Worm (Caenorhabditis elegans) whole organism, L3 larva: ENCODE results near the gene F54A3.6.

ENCODE experiments used
- R02D3.7 ChIP-seq: fragments of 150-350 bp; optimal IDR thresholded peaks from 2 replicates; lab custom pipeline; 2014; ENCODE audit warnings: missing biosample characterization, missing genetic modification characterization
- ZK546.5 ChIP-seq: sonication (generic microtip); optimal IDR thresholded peaks from 2 replicates; lab custom pipeline; 2017; ENCODE audit warnings: missing biosample characterization, missing genetic modification characterization
- aly-2 ChIP-seq: fragments of 150-350 bp; optimal IDR thresholded peaks from 2 replicates; lab custom pipeline; 2014; ENCODE audit warnings: missing biosample characterization, missing genetic modification characterization
- ama-1 ChIP-seq: fragments of 150-350 bp; optimal IDR thresholded peaks from 2 replicates; lab custom pipeline; 2018
- ceh-16 ChIP-seq: sonication (generic microtip); optimal IDR thresholded peaks from 2 replicates; lab custom pipeline; 2017; ENCODE audit warnings: missing biosample characterization, missing genetic modification characterization
- ceh-28 ChIP-seq: fragments of 150-350 bp; optimal IDR thresholded peaks from 2 replicates; lab custom pipeline; 2014; ENCODE audit warnings: missing biosample characterization, missing genetic modification reagents, missing genetic modification characterization
- ceh-82 ChIP-seq: fragments of 150-350 bp; optimal IDR thresholded peaks from 2 replicates; lab custom pipeline; 2014; ENCODE audit warnings: missing biosample characterization, missing genetic modification characterization
- ceh-9 ChIP-seq: sonication (generic microtip); optimal IDR thresholded peaks from 2 replicates; lab custom pipeline; 2018; ENCODE audit warnings: missing biosample characterization, missing genetic modification characterization
- egl-27 ChIP-seq: sonication (generic microtip); optimal IDR thresholded peaks from 4 replicates; lab custom pipeline; 2017; ENCODE audit warnings: missing biosample characterization, missing genetic modification reagents, missing genetic modification characterization
- egl-5 ChIP-seq: fragments of 150-350 bp; optimal IDR thresholded peaks from 2 replicates; lab custom pipeline; 2017; ENCODE audit warnings: missing biosample characterization, missing genetic modification reagents, missing genetic modification characterization, inconsistent platforms
- elt-2 ChIP-seq: sonication (generic microtip); optimal IDR thresholded peaks from 2 replicates; lab custom pipeline; 2016; ENCODE audit warnings: missing genetic modification reagents, mild to moderate bottlenecking, missing genetic modification characterization, missing compliant biosample characterization
- elt-3 ChIP-seq, 3 experiments: fragments of 150-350 bp in 1 of 3; sonication (generic microtip) in 2 of 3; optimal IDR thresholded peaks; 2 replicates in 2 of 3; 4 replicates in 1 of 3; lab custom pipeline; 2014 to 2017; ENCODE audit warnings: missing biosample characterization in 3 of 3, missing genetic modification characterization in 3 of 3
- fkh-10 ChIP-seq: sonication (generic microtip); optimal IDR thresholded peaks from 2 replicates; lab custom pipeline; 2017; ENCODE audit warnings: missing biosample characterization, missing genetic modification reagents, missing genetic modification characterization
- fkh-2 ChIP-seq: fragments of 150-350 bp; optimal IDR thresholded peaks from 2 replicates; lab custom pipeline; 2014; ENCODE audit warnings: missing biosample characterization, missing genetic modification reagents, missing genetic modification characterization
- fos-1 ChIP-seq: fragments of 150-350 bp; optimal IDR thresholded peaks from 2 replicates; lab custom pipeline; 2014; ENCODE audit warnings: missing biosample characterization, missing genetic modification characterization
- hmg-11 ChIP-seq: sonication (generic microtip); optimal IDR thresholded peaks from 2 replicates; lab custom pipeline; 2016; ENCODE audit warnings: missing genetic modification characterization, missing compliant biosample characterization
- jun-1 ChIP-seq: fragments of 150-350 bp; optimal IDR thresholded peaks from 2 replicates; lab custom pipeline; 2014; ENCODE audit warnings: missing biosample characterization, missing genetic modification reagents, missing genetic modification characterization
- lin-15B ChIP-seq: fragments of 150-350 bp; optimal IDR thresholded peaks from 2 replicates; lab custom pipeline; 2014; ENCODE audit warnings: missing biosample characterization, missing genetic modification characterization
- lin-39 ChIP-seq: fragments of 150-350 bp; optimal IDR thresholded peaks from 2 replicates; lab custom pipeline; 2018; ENCODE audit warnings: missing biosample characterization, missing genetic modification reagents, missing genetic modification characterization
- lsy-12 ChIP-seq: sonication (generic microtip); optimal IDR thresholded peaks from 2 replicates; lab custom pipeline; 2016; ENCODE audit warnings: mild to moderate bottlenecking, missing genetic modification characterization, missing compliant biosample characterization
- mdl-1 ChIP-seq: fragments of 150-350 bp; optimal IDR thresholded peaks from 2 replicates; lab custom pipeline; 2014; ENCODE audit warnings: missing biosample characterization, missing genetic modification characterization
- mml-1 ChIP-seq: fragments of 150-350 bp; sonication (generic microtip); optimal IDR thresholded peaks from 3 replicates; lab custom pipeline; 2014; ENCODE audit warnings: missing biosample characterization, missing genetic modification characterization
- nhr-11 ChIP-seq: fragments of 150-350 bp; optimal IDR thresholded peaks from 2 replicates; lab custom pipeline; 2014; ENCODE audit warnings: missing biosample characterization, missing genetic modification characterization
- nhr-12 ChIP-seq: fragments of 150-350 bp; optimal IDR thresholded peaks from 2 replicates; lab custom pipeline; 2014; ENCODE audit warnings: missing biosample characterization, missing genetic modification characterization
- nhr-23 ChIP-seq: fragments of 150-350 bp; optimal IDR thresholded peaks from 2 replicates; lab custom pipeline; 2014; ENCODE audit warnings: missing biosample characterization, missing genetic modification reagents, missing genetic modification characterization
- nhr-237 ChIP-seq: fragments of 150-350 bp; optimal IDR thresholded peaks from 2 replicates; lab custom pipeline; 2014; ENCODE audit warnings: missing biosample characterization, missing genetic modification characterization
- nhr-25 ChIP-seq: sonication (generic microtip); optimal IDR thresholded peaks from 2 replicates; lab custom pipeline; 2017; ENCODE audit warnings: missing biosample characterization, missing genetic modification characterization
- nhr-28 ChIP-seq: fragments of 150-350 bp; optimal IDR thresholded peaks from 2 replicates; lab custom pipeline; 2014; ENCODE audit warnings: missing biosample characterization, missing genetic modification characterization
- nhr-67 ChIP-seq: fragments of 150-350 bp; optimal IDR thresholded peaks from 2 replicates; lab custom pipeline; 2014; ENCODE audit warnings: missing biosample characterization, missing genetic modification characterization
- nhr-77 ChIP-seq: fragments of 150-350 bp; optimal IDR thresholded peaks from 2 replicates; lab custom pipeline; 2014; ENCODE audit warnings: missing biosample characterization, missing genetic modification characterization
- pha-4 ChIP-seq: fragments of 150-350 bp; optimal IDR thresholded peaks from 2 replicates; lab custom pipeline; 2014; ENCODE audit warnings: missing biosample characterization, missing genetic modification reagents, missing genetic modification characterization
- pqm-1 ChIP-seq: fragments of 150-350 bp; optimal IDR thresholded peaks from 2 replicates; lab custom pipeline; 2017; ENCODE audit warnings: missing biosample characterization, missing genetic modification characterization, inconsistent platforms
- sea-2 ChIP-seq: fragments of 150-350 bp; sonication (generic microtip); optimal IDR thresholded peaks from 4 replicates; lab custom pipeline; 2014; ENCODE audit warnings: missing biosample characterization, missing genetic modification reagents, missing genetic modification characterization
- skn-1 ChIP-seq: fragments of 150-350 bp; optimal IDR thresholded peaks from 2 replicates; lab custom pipeline; 2014; ENCODE audit warnings: missing biosample characterization, missing genetic modification characterization
- snpc-4 ChIP-seq: fragments of 150-350 bp; optimal IDR thresholded peaks from 2 replicates; lab custom pipeline; 2014; ENCODE audit warnings: missing biosample characterization, missing genetic modification characterization
- unc-39 ChIP-seq: sonication (generic microtip); optimal IDR thresholded peaks from 4 replicates; lab custom pipeline; 2017; ENCODE audit warnings: missing biosample characterization, missing genetic modification characterization
- unc-62 ChIP-seq: fragments of 150-350 bp; sonication (generic microtip); optimal IDR thresholded peaks from 4 replicates; lab custom pipeline; 2014; ENCODE audit warnings: missing biosample characterization, missing genetic modification reagents, missing genetic modification characterization
- zag-1 ChIP-seq: fragments of 150-350 bp; optimal IDR thresholded peaks from 2 replicates; lab custom pipeline; 2014; ENCODE audit warnings: missing biosample characterization, missing genetic modification characterization
- ztf-4 ChIP-seq: fragments of 150-350 bp; optimal IDR thresholded peaks from 2 replicates; lab custom pipeline; 2014; ENCODE audit warnings: missing biosample characterization, missing genetic modification characterization

The F54A3.6 gene

ce11 chrII:2253676-2254075 is 21.4 kb upstream of the F54A3.6 start:
- TF ChIP-seq nhr-23 (no peak), unc-62 (no peak), elt-3 (tag; optimal IDR thresholded peaks at IDR 0.05; lab: Kevin White, UChicago) (no peak), nhr-237 (tag; lab: Kevin White, UChicago) (no peak), fkh-10 (GFP tag; lab: Kevin White, UChicago) (no peak), pha-4 (tag; lab: Kevin White, UChicago) (no peak), ZK546.5 (tag; lab: Kevin White, UChicago) (no peak), lin-15B (tag; lab: Kevin White, UChicago) (no peak), nhr-28 (tag; lab: Kevin White, UChicago) (no peak), nhr-67 (no peak), sea-2 (no peak), fkh-2 (tag; lab: Kevin White, UChicago) (no peak), pqm-1 (tag; lab: Kevin White, UChicago) (no peak), nhr-11 (no peak)
- TF ChIP-seq, all 47 proteins: peak for 0

ce11 chrII:2251617-2252016 is 19.3 kb upstream of the F54A3.6 start:
- TF ChIP-seq hmg-11, result no peak
- no peak for TF ChIP-seq egl-27 (tag; lab: Kevin White, UChicago)
- no peak for TF ChIP-seq nhr-237 (tag; lab: Kevin White, UChicago)
- no peak for TF ChIP-seq ceh-28 (tag; lab: Kevin White, UChicago)
- TF ChIP-seq zag-1, result no peak
- TF ChIP-seq ceh-16 (tag; lab: Kevin White, UChicago), result no peak
- no peak for TF ChIP-seq lsy-12 (tag; lab: Kevin White, UChicago)
- no peak for TF ChIP-seq snpc-4 (tag; lab: Kevin White, UChicago)
- no peak for TF ChIP-seq fkh-2 (tag; lab: Kevin White, UChicago)
- no peak for TF ChIP-seq ZK546.5 (tag; lab: Kevin White, UChicago)
- TF ChIP-seq ztf-4 (tag; lab: Kevin White, UChicago), result no peak
- no peak for TF ChIP-seq aly-2 (tag; lab: Kevin White, UChicago)
- no peak for TF ChIP-seq nhr-25 (tag; lab: Kevin White, UChicago)

ce11 chrII:2243342-2243741 is 11.1 kb upstream of the F54A3.6 start, which contains the start of gene F54A3.2:
Gene F54A3.2 (plus strand): TSS chrII:2243642.
- TF ChIP-seq nhr-237 (tag; lab: Kevin White, UChicago) (no peak), fkh-2 (tag; lab: Kevin White, UChicago) (no peak), fos-1 (no peak), pqm-1 (tag; lab: Kevin White, UChicago) (no peak), lsy-12 (tag; lab: Kevin White, UChicago) (no peak), nhr-12 (tag; lab: Kevin White, UChicago) (no peak), pha-4 (tag; lab: Kevin White, UChicago) (no peak)
- TF ChIP-seq, all 47 proteins: peak for 0

- TF ChIP-seq ceh-28 (tag; lab: Kevin White, UChicago) (peak; percentile 75), unc-39 (tag; lab: Kevin White, UChicago) (no peak)
Observed at ce11 chrII:2236352-2236751, 4.1 kb upstream of the F54A3.6 start.

ce11 chrII:2233240-2233639 is 970 bp upstream of the F54A3.6 start, which contains the start of gene cct-3:
Gene cct-3 (plus strand): TSS chrII:2233540.
- TF ChIP-seq egl-5, result no peak
- no peak for TF ChIP-seq elt-2 (tag; lab: Kevin White, UChicago)
- no peak for TF ChIP-seq skn-1 (tag; lab: Kevin White, UChicago)
- TF ChIP-seq ZK546.5 (tag; lab: Kevin White, UChicago), result no peak
- no peak for TF ChIP-seq R02D3.7 (tag; lab: Kevin White, UChicago)
- TF ChIP-seq nhr-23, result no peak
- TF ChIP-seq jun-1 (tag; lab: Kevin White, UChicago), result no peak
- TF ChIP-seq ceh-9 (tag; lab: Kevin White, UChicago), result no peak
- TF ChIP-seq mml-1 (tag; lab: Kevin White, UChicago), result no peak
- TF ChIP-seq lin-39 (tag; lab: Kevin White, UChicago), result no peak
- TF ChIP-seq ceh-82 (tag; lab: Kevin White, UChicago), result no peak
- no peak for TF ChIP-seq nhr-77 (tag; lab: Kevin White, UChicago)
- TF ChIP-seq mdl-1 (tag; lab: Kevin White, UChicago), result no peak
- TF ChIP-seq ama-1 (lab: Kevin White, UChicago), result no peak
- no peak for TF ChIP-seq ztf-4 (tag; lab: Kevin White, UChicago)
